Worm (Caenorhabditis elegans): ENCODE results near the gene D2023.4.

- no peak for TF ChIP-seq pqm-1 (tag; optimal IDR thresholded peaks at IDR 0.05)
- no peak for TF ChIP-seq nhr-237 (tag; optimal IDR thresholded peaks at IDR 0.05)
These were observed 32.2 kb upstream of the D2023.4 start for ce11 chrV:11857756-11858155.

All from whole organism, L3 larva.